Fruit fly (Drosophila melanogaster) whole organism, embryonic: Measurements from ENCODE around the gene Shal.

ENCODE experiments used
- Abd-B ChIP-seq: fragments of 200-800 bp; sonication (Bioruptor generic); optimal IDR thresholded peaks from 2 replicates; lab custom pipeline; 2018; ENCODE audit warnings: missing biosample characterization, mild to moderate bottlenecking, missing genetic modification characterization, moderate library complexity
- Asciz ChIP-seq: fragments of 200-800 bp; sonication (Bioruptor generic); optimal IDR thresholded peaks from 2 replicates; lab custom pipeline; 2017; ENCODE audit warnings: missing biosample characterization, mild to moderate bottlenecking, missing genetic modification characterization, missing genetic modification reagents
- CG10979 ChIP-seq: fragments of 200-800 bp; sonication (Bioruptor generic); optimal IDR thresholded peaks from 2 replicates; lab custom pipeline; 2018; ENCODE audit warnings: missing biosample characterization, mild to moderate bottlenecking, missing genetic modification characterization, moderate library complexity
- CG11456 ChIP-seq: fragments of 200-800 bp; sonication (Bioruptor generic); IDR thresholded peaks from 3 replicates; pipeline ENCODE4 v1.3.6; 2022; ENCODE audit warnings: missing biosample characterization, missing genetic modification characterization
- CG11696 ChIP-seq: fragments of 200-800 bp; sonication (Bioruptor generic); IDR thresholded peaks from 2 replicates; pipeline ENCODE4 v1.3.6; 2022; ENCODE audit warnings: missing biosample characterization, missing genetic modification characterization
- CG12659 ChIP-seq: fragments of 200-800 bp; sonication (Bioruptor generic); optimal IDR thresholded peaks from 3 replicates; lab custom pipeline; 2017; ENCODE audit warnings: mild to moderate bottlenecking, missing biosample characterization, missing genetic modification reagents, missing genetic modification characterization
- CG12744 ChIP-seq: fragments of 200-800 bp; sonication (Bioruptor generic); optimal IDR thresholded peaks from 2 replicates; lab custom pipeline; 2016; ENCODE audit warnings: missing biosample characterization, missing genetic modification characterization
- CG13624 ChIP-seq: fragments of 200-800 bp; sonication (Bioruptor generic); optimal IDR thresholded peaks from 2 replicates; lab custom pipeline; 2016; ENCODE audit warnings: missing biosample characterization, missing genetic modification characterization
- CG14965 ChIP-seq: fragments of 200-800 bp; sonication (Bioruptor generic); optimal IDR thresholded peaks from 2 replicates; lab custom pipeline; 2016; ENCODE audit warnings: missing biosample characterization, missing genetic modification characterization, borderline replicate concordance
- CG15479 ChIP-seq: fragments of 200-800 bp; sonication (Bioruptor generic); optimal IDR thresholded peaks from 3 replicates; lab custom pipeline; 2019; ENCODE audit warnings: missing biosample characterization, mild to moderate bottlenecking, missing genetic modification characterization, moderate library complexity
- CG1603 ChIP-seq: fragments of 200-800 bp; sonication (Bioruptor generic); optimal IDR thresholded peaks from 2 replicates; lab custom pipeline; 2019; ENCODE audit warnings: missing biosample characterization, mild to moderate bottlenecking, missing genetic modification characterization, moderate library complexity
- CG2199 ChIP-seq: fragments of 200-800 bp; sonication (Bioruptor generic); IDR thresholded peaks from 3 replicates; pipeline ENCODE4 v1.3.6; 2022; ENCODE audit warnings: missing biosample characterization, missing genetic modification characterization
- CG30020 ChIP-seq: fragments of 200-800 bp; optimal IDR thresholded peaks from 2 replicates; lab custom pipeline; 2019; ENCODE audit warnings: missing biosample characterization, mild to moderate bottlenecking, missing genetic modification characterization, moderate library complexity
- CG34224 ChIP-seq: fragments of 200-800 bp; sonication (Bioruptor generic); IDR thresholded peaks from 3 replicates; pipeline ENCODE4 v1.3.6; 2022; ENCODE audit warnings: missing biosample characterization, missing genetic modification characterization; ENCODE audit not compliant: partially characterized antibody
- CG4404 ChIP-seq: fragments of 200-800 bp; sonication (Bioruptor generic); IDR thresholded peaks from 2 replicates; pipeline ENCODE4 v1.3.6; 2022; ENCODE audit warnings: missing biosample characterization, missing genetic modification characterization
- CG4730 ChIP-seq: fragments of 200-800 bp; sonication (Bioruptor generic); IDR thresholded peaks from 2 replicates; pipeline ENCODE4 v1.3.6; 2022; ENCODE audit warnings: missing biosample characterization, missing genetic modification characterization
- CG5180 ChIP-seq: fragments of 200-800 bp; sonication (Bioruptor generic); optimal IDR thresholded peaks from 3 replicates; lab custom pipeline; 2017; ENCODE audit warnings: missing biosample characterization, missing genetic modification characterization, mild to moderate bottlenecking, moderate library complexity, missing genetic modification reagents
- CG6654 ChIP-seq: fragments of 200-800 bp; sonication (Bioruptor generic); optimal IDR thresholded peaks from 2 replicates; lab custom pipeline; 2017; ENCODE audit warnings: missing biosample characterization, mild to moderate bottlenecking, missing genetic modification characterization
- CG6689 ChIP-seq: fragments of 200-800 bp; sonication (Bioruptor generic); IDR thresholded peaks from 2 replicates; pipeline ENCODE4 v1.3.6; 2022; ENCODE audit warnings: missing biosample characterization, missing genetic modification characterization
- CG7372 ChIP-seq: fragments of 200-800 bp; sonication (Bioruptor generic); IDR thresholded peaks from 2 replicates; pipeline ENCODE4 v1.3.6; 2022; ENCODE audit warnings: missing biosample characterization, missing genetic modification characterization
- CG7928 ChIP-seq: fragments of 200-800 bp; sonication (Bioruptor generic); optimal IDR thresholded peaks from 2 replicates; lab custom pipeline; 2017; ENCODE audit warnings: missing biosample characterization, mild to moderate bottlenecking, missing genetic modification characterization
- CG8478 ChIP-seq: fragments of >200 bp; optimal IDR thresholded peaks from 2 replicates; lab custom pipeline; 2018
- CHES-1-like ChIP-seq: fragments of 200-800 bp; sonication (Bioruptor generic); optimal IDR thresholded peaks from 2 replicates; lab custom pipeline; 2016; ENCODE audit warnings: missing biosample characterization, missing genetic modification characterization
- D19A ChIP-seq: fragments of 200-800 bp; optimal IDR thresholded peaks from 3 replicates; lab custom pipeline; 2019; ENCODE audit warnings: missing biosample characterization, mild to moderate bottlenecking, missing genetic modification characterization, moderate library complexity
- Drgx ChIP-seq: fragments of 200-800 bp; sonication (Bioruptor generic); IDR thresholded peaks from 2 replicates; pipeline ENCODE4 v1.3.6; 2022; ENCODE audit warnings: missing biosample characterization, missing genetic modification characterization
- Eip74EF ChIP-seq, 2 experiments: fragments of 200-800 bp in 1 of 2; fragments of >200 bp in 1 of 2; sonication (Bioruptor generic) in 1 of 2; optimal IDR thresholded peaks; 2 replicates each; lab custom pipeline; 2017 to 2019; ENCODE audit warnings: missing biosample characterization in 2 of 2, missing genetic modification characterization in 2 of 2, mild to moderate bottlenecking in 1 of 2, moderate library complexity in 1 of 2
- Fer3 ChIP-seq: fragments of 200-800 bp; sonication (Bioruptor generic); optimal IDR thresholded peaks from 2 replicates; lab custom pipeline; 2018; ENCODE audit warnings: missing biosample characterization, mild to moderate bottlenecking, missing genetic modification characterization, moderate library complexity
- Hmx ChIP-seq: fragments of 200-800 bp; sonication (Bioruptor generic); optimal IDR thresholded peaks from 2 replicates; lab custom pipeline; 2016; ENCODE audit warnings: missing biosample characterization, missing genetic modification characterization
- MBD-R2 ChIP-seq: fragments of 200-800 bp; sonication (Bioruptor generic); IDR thresholded peaks from 2 replicates; pipeline ENCODE4 v1.3.6; 2022; ENCODE audit warnings: missing biosample characterization, missing genetic modification characterization
- Oli ChIP-seq: fragments of 200-800 bp; sonication (Bioruptor generic); optimal IDR thresholded peaks from 2 replicates; lab custom pipeline; 2018; ENCODE audit warnings: missing biosample characterization, mild to moderate bottlenecking, missing genetic modification characterization, moderate library complexity
- Poxn ChIP-seq: fragments of 200-800 bp; sonication (Bioruptor generic); IDR thresholded peaks from 2 replicates; pipeline ENCODE4 v1.3.6; 2022; ENCODE audit warnings: missing biosample characterization, missing genetic modification characterization
- Scr ChIP-seq: fragments of 200-800 bp; sonication (Bioruptor generic); IDR thresholded peaks from 2 replicates; pipeline ENCODE4 v1.3.6; 2022; ENCODE audit warnings: missing biosample characterization, missing genetic modification characterization; ENCODE audit not compliant: partially characterized antibody
- Sox100B ChIP-seq: fragments of 200-800 bp; sonication (Bioruptor generic); optimal IDR thresholded peaks from 3 replicates; lab custom pipeline; 2018; ENCODE audit warnings: missing biosample characterization, mild to moderate bottlenecking, missing genetic modification characterization
- Ssrp ChIP-seq: fragments of 200-800 bp; sonication (Bioruptor generic); optimal IDR thresholded peaks from 2 replicates; lab custom pipeline; 2018; ENCODE audit warnings: missing biosample characterization, mild to moderate bottlenecking, missing genetic modification characterization, moderate library complexity
- al ChIP-seq: fragments of 200-800 bp; sonication (Bioruptor generic); IDR thresholded peaks from 2 replicates; pipeline ENCODE4 v1.3.6; 2022; ENCODE audit warnings: missing biosample characterization, missing genetic modification characterization
- bigmax ChIP-seq: fragments of 200-800 bp; sonication (Bioruptor generic); optimal IDR thresholded peaks from 2 replicates; lab custom pipeline; 2018; ENCODE audit warnings: missing biosample characterization, mild to moderate bottlenecking, missing genetic modification characterization
- btn ChIP-seq: fragments of 200-800 bp; sonication (Bioruptor generic); optimal IDR thresholded peaks from 2 replicates; lab custom pipeline; 2016; ENCODE audit warnings: missing biosample characterization, missing genetic modification characterization
- dm ChIP-seq: fragments of 200-800 bp; sonication (Bioruptor generic); optimal IDR thresholded peaks from 3 replicates; lab custom pipeline; 2016; ENCODE audit warnings: missing biosample characterization, missing genetic modification characterization
- gsb ChIP-seq: fragments of 200-800 bp; sonication (Bioruptor generic); IDR thresholded peaks from 2 replicates; pipeline ENCODE4 v1.3.6; 2022; ENCODE audit warnings: missing biosample characterization, missing genetic modification characterization
- h ChIP-seq: fragments of >200 bp; optimal IDR thresholded peaks from 2 replicates; lab custom pipeline; 2017
- jigr1 ChIP-seq: fragments of 200-800 bp; sonication (Bioruptor generic); IDR thresholded peaks from 3 replicates; pipeline ENCODE4 v1.3.6; 2022; ENCODE audit warnings: missing biosample characterization, missing genetic modification characterization
- nau ChIP-seq: fragments of 200-800 bp; sonication (Bioruptor generic); optimal IDR thresholded peaks from 3 replicates; lab custom pipeline; 2017; ENCODE audit warnings: missing biosample characterization, mild to moderate bottlenecking, missing genetic modification characterization, missing genetic modification reagents
- oc ChIP-seq: fragments of 200-800 bp; sonication (Bioruptor generic); optimal IDR thresholded peaks from 2 replicates; lab custom pipeline; 2018; ENCODE audit warnings: missing biosample characterization, mild to moderate bottlenecking, missing genetic modification characterization, moderate library complexity
- onecut ChIP-seq: fragments of 200-800 bp; sonication (Bioruptor generic); IDR thresholded peaks from 2 replicates; pipeline ENCODE4 v1.3.6; 2022; ENCODE audit warnings: missing biosample characterization, missing genetic modification characterization
- rib ChIP-seq: fragments of 200-800 bp; sonication (Bioruptor generic); IDR thresholded peaks from 2 replicates; pipeline ENCODE4 v1.3.6; 2022; ENCODE audit warnings: missing biosample characterization, missing genetic modification characterization
- shn ChIP-seq: fragments of 200-800 bp; sonication (Bioruptor generic); optimal IDR thresholded peaks from 3 replicates; lab custom pipeline; 2016; ENCODE audit warnings: missing biosample characterization, missing genetic modification characterization
- sim ChIP-seq: fragments of 200-800 bp; sonication (Bioruptor generic); IDR thresholded peaks from 2 replicates; pipeline ENCODE4 v1.3.6; 2022; ENCODE audit warnings: missing biosample characterization, missing genetic modification characterization
- stwl ChIP-seq: fragments of 200-800 bp; sonication (Bioruptor generic); optimal IDR thresholded peaks from 3 replicates; lab custom pipeline; 2018; ENCODE audit warnings: missing biosample characterization, mild to moderate bottlenecking, missing genetic modification characterization, moderate library complexity
- z ChIP-seq: fragments of 200-800 bp; sonication (Bioruptor generic); IDR thresholded peaks from 3 replicates; pipeline ENCODE4 v1.3.6; 2022; ENCODE audit warnings: missing biosample characterization, missing genetic modification characterization
- zen ChIP-seq: fragments of 200-800 bp; sonication (Bioruptor generic); optimal IDR thresholded peaks from 3 replicates; lab custom pipeline; 2018; ENCODE audit warnings: missing biosample characterization, mild to moderate bottlenecking, missing genetic modification characterization, moderate library complexity

The Shal gene

dm6 chr3L:19598369-19599148, 14.2 kb upstream of the Shal start, which contains the start of the genes ash1 and Taf6 (continued):
- TF ChIP-seq CG1603 (tag; lab: Kevin White, UChicago): no peak
- TF ChIP-seq CG4730 (GFP tag; lab: Robert Waterston, UW): no peak
- TF ChIP-seq MBD-R2 (GFP tag; lab: Robert Waterston, UW): peak; percentile 48
- no peak for TF ChIP-seq Drgx (GFP tag; lab: Robert Waterston, UW)
- TF ChIP-seq Poxn (GFP tag; lab: Robert Waterston, UW): no peak
- no peak for TF ChIP-seq h (lab: Kevin White, UChicago)
- no peak for TF ChIP-seq rib (GFP tag; lab: Robert Waterston, UW)
- TF ChIP-seq Oli (tag; lab: Kevin White, UChicago): no peak
- TF ChIP-seq bigmax (GFP tag; lab: Kevin White, UChicago): no peak
- no peak for TF ChIP-seq CG6689 (GFP tag; lab: Robert Waterston, UW)
- TF ChIP-seq btn (GFP tag; lab: Kevin White, UChicago): no peak
- peak; percentile 84 for TF ChIP-seq Abd-B (GFP tag; lab: Kevin White, UChicago)
- no peak for TF ChIP-seq CG7928 (GFP tag; lab: Kevin White, UChicago)
- TF ChIP-seq CG12659: peak; percentile 79
- TF ChIP-seq dm (GFP tag; lab: Kevin White, UChicago): no peak
- TF ChIP-seq Sox100B (GFP tag; lab: Kevin White, UChicago): no peak
- no peak for TF ChIP-seq onecut (GFP tag; lab: Robert Waterston, UW)
- no peak for TF ChIP-seq CG14965 (GFP tag; lab: Kevin White, UChicago)
- no peak for TF ChIP-seq CG10979 (tag; lab: Kevin White, UChicago)
- TF ChIP-seq CG2199 (GFP tag; lab: Robert Waterston, UW): no peak
- no peak for TF ChIP-seq CG12744
- no peak for TF ChIP-seq D19A (tag; lab: Kevin White, UChicago)
- TF ChIP-seq CG30020 (tag; lab: Kevin White, UChicago): peak; percentile 64
- TF ChIP-seq Hmx (GFP tag; lab: Kevin White, UChicago): no peak
- TF ChIP-seq z (GFP tag; lab: Robert Waterston, UW): no peak
- no peak for TF ChIP-seq shn (GFP tag; lab: Kevin White, UChicago)
- no peak for TF ChIP-seq CG11456
- TF ChIP-seq Fer3 (tag; lab: Kevin White, UChicago): no peak
- no peak for TF ChIP-seq CG13624 (GFP tag; lab: Kevin White, UChicago)
- TF ChIP-seq CG6654 (GFP tag; lab: Kevin White, UChicago): no peak
- TF ChIP-seq jigr1 (GFP tag; lab: Robert Waterston, UW): no peak
- no peak for TF ChIP-seq CG5180
- no peak for TF ChIP-seq gsb (GFP tag; lab: Robert Waterston, UW)
- TF ChIP-seq Scr: peak; percentile 73
- no peak for TF ChIP-seq CG11696 (GFP tag; lab: Robert Waterston, UW)
- no peak for TF ChIP-seq CG4404 (GFP tag; lab: Robert Waterston, UW)
- TF ChIP-seq CG7372 (GFP tag; lab: Robert Waterston, UW): no peak
- TF ChIP-seq Asciz (GFP tag; lab: Kevin White, UChicago): no peak
- no peak for TF ChIP-seq Ssrp (tag; lab: Kevin White, UChicago)
- no peak for TF ChIP-seq CHES-1-like (GFP tag; lab: Kevin White, UChicago)
- no peak for TF ChIP-seq nau
- TF ChIP-seq oc (tag; lab: Kevin White, UChicago): no peak
- TF ChIP-seq CG15479: peak; percentile 37
- no peak for TF ChIP-seq al (GFP tag; lab: Robert Waterston, UW)
- TF ChIP-seq Eip74EF (GFP tag; optimal IDR thresholded peaks at IDR 0.05; lab: Kevin White, UChicago): no peak
- peak; percentile 75 for TF ChIP-seq stwl (tag; lab: Kevin White, UChicago)
- 0 out of 3 replicates have a peak, but pooled peaks have one; percentile 39 for TF ChIP-seq CG34224 (GFP tag; lab: Robert Waterston, UW)
- TF ChIP-seq sim: no peak
- TF ChIP-seq zen (tag; lab: Kevin White, UChicago): peak; percentile 12
- no peak for TF ChIP-seq CG8478 (lab: Kevin White, UChicago)
